Fruit fly (Drosophila melanogaster): ENCODE data around the gene CAH2.
A peak's percentile ranks its signal among the peaks of the same experiment; 100 is the strongest.

CAH2 gene

DNA sequence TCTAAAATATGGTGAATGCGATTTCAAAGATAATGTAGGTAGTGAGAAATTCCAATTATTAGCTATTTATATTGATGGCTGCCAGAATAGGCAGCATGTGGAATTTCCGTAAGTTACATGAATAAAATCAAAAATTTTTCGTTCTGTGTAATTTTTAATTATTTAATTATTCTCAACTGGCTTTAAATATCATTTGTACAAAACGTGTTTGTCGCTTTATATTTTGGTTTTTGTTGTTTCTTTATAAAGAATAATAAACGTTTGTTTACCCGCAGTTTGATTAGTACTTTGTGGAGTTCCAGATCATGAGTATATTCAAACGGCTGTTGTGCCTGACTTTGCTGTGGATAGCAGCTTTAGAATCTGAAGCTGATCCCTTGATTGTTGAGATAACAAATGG lies 13.0 kb downstream of the CAH2 start, which contains the start of gene Est-P:
Est-P (plus strand) TSS at position 301 of the 400 bp plus-strand sequence.
- TF ChIP-seq cnc (optimal IDR thresholded peaks at IDR 0.05): no peak

dm6 chr3L:12193485-12193884 lies 16.1 kb downstream of the CAH2 start, which contains the start of gene thoc6:
thoc6 (minus strand) TSS chr3L:12193688.
- peak; percentile 49 for TF ChIP-seq bab1 (GFP tag; optimal IDR thresholded peaks at IDR 0.05)
- no peak for TF ChIP-seq CG7101 (tag; optimal IDR thresholded peaks at IDR 0.05)
- TF ChIP-seq kay (GFP tag; ENCODE audit: borderline replicate concordance): peak; percentile 62

DNA sequence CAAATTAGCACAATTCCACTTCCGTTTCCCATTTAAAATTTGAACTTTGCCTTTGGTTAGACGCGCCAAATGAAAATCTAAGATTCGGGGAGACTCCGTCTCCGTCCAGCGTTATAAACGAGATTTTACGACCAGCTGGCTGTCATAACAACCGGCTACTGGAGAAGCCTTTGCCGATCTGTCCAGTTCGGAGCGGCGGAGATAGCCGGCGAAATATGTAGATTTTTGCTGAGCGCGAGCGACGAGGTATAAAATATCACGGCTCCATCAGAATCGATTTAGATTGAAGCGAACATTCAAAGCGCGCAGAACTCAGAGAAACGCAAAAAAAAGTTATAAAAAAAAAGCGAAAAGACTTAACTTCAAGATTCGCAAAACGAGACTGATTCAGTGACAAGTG lies 20.1 kb downstream of the CAH2 start, which contains the start of gene CG11529:
CG11529 (plus strand) TSS at position 301 of the 400 bp plus-strand sequence.
- no peak for TF ChIP-seq cic (GFP tag; optimal IDR thresholded peaks at IDR 0.05)
- no peak for TF ChIP-seq CG1620 (GFP tag; optimal IDR thresholded peaks at IDR 0.05)
- TF ChIP-seq CG12768 (GFP tag; optimal IDR thresholded peaks at IDR 0.05): no peak
- no peak for TF ChIP-seq cnc (optimal IDR thresholded peaks at IDR 0.05)
- no peak for TF ChIP-seq bab1 (GFP tag; optimal IDR thresholded peaks at IDR 0.05)
- no peak for TF ChIP-seq Hr96 (GFP tag; optimal IDR thresholded peaks at IDR 0.05)
- no peak for TF ChIP-seq CG14711 (tag; optimal IDR thresholded peaks at IDR 0.05)
- TF ChIP-seq Mnt (GFP tag; optimal IDR thresholded peaks at IDR 0.05): no peak
- TF ChIP-seq pad (GFP tag; optimal IDR thresholded peaks at IDR 0.05): no peak
- TF ChIP-seq Crg-1 (GFP tag; optimal IDR thresholded peaks at IDR 0.05): no peak
- TF ChIP-seq toe (GFP tag; optimal IDR thresholded peaks at IDR 0.05): no peak
- TF ChIP-seq tj (GFP tag; optimal IDR thresholded peaks at IDR 0.05): no peak
- TF ChIP-seq kay (GFP tag; ENCODE audit: borderline replicate concordance): no peak
- TF ChIP-seq Clk (GFP tag; optimal IDR thresholded peaks at IDR 0.05): no peak
- no peak for TF ChIP-seq CG11617 (GFP tag; optimal IDR thresholded peaks at IDR 0.05)
- no peak for TF ChIP-seq CG33017 (tag; optimal IDR thresholded peaks at IDR 0.05)

- TF ChIP-seq pad (GFP tag; optimal IDR thresholded peaks at IDR 0.05): no peak
- TF ChIP-seq Crg-1 (GFP tag; optimal IDR thresholded peaks at IDR 0.05): no peak
- peak; percentile 45 for TF ChIP-seq kay (GFP tag; ENCODE audit: borderline replicate concordance)
- no peak for TF ChIP-seq Clk (GFP tag; optimal IDR thresholded peaks at IDR 0.05)
These were observed 25.6 kb downstream of the CAH2 start for dm6 chr3L:12202980-12203379.

DNA sequence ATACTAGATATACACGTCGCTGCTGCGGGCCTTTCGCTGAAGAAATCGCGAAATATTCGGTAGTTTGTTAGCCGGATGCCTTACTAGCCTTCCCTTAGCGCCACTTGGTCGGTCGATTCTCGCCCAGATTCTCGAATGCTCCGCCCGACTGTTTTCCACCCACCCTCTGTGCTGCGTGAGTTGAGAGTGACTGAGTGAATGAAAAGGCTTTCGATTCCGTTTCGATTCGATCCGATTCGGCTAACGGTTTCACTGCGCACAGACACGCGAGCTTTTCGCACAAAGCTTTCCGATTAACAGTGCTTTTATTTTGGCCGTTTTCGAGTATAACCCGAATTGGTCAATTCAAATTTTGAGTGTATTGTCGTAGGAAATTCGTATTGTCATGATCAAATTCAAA lies 26.3 kb downstream of the CAH2 start, which contains the start of gene Ak1:
Ak1 (minus strand) TSS at position 347 of the 400 bp plus-strand sequence.
- no peak for TF ChIP-seq CG11617 (GFP tag; optimal IDR thresholded peaks at IDR 0.05)
- peak; percentile 38 for TF ChIP-seq bab1 (GFP tag; optimal IDR thresholded peaks at IDR 0.05)
- peak; percentile 90 for TF ChIP-seq ovo (GFP tag; optimal IDR thresholded peaks at IDR 0.05)
- TF ChIP-seq Mnt (GFP tag; optimal IDR thresholded peaks at IDR 0.05): peak; percentile 14
- TF ChIP-seq Clk (GFP tag; optimal IDR thresholded peaks at IDR 0.05): no peak
- TF ChIP-seq cic (GFP tag; optimal IDR thresholded peaks at IDR 0.05): peak; percentile 5

dm6 chr3L:12205848-12206247 lies 28.4 kb downstream of the CAH2 start, which contains the start of gene Tsen54:
Tsen54 (minus strand) TSS chr3L:12206022.
- no peak for TF ChIP-seq toe (GFP tag; optimal IDR thresholded peaks at IDR 0.05)
- TF ChIP-seq CG7045 (GFP tag; optimal IDR thresholded peaks at IDR 0.05): no peak
- no peak for TF ChIP-seq Hr96 (GFP tag; optimal IDR thresholded peaks at IDR 0.05)
- no peak for TF ChIP-seq CG12768 (GFP tag; optimal IDR thresholded peaks at IDR 0.05)
- TF ChIP-seq CG33017 (tag; optimal IDR thresholded peaks at IDR 0.05): no peak
- no peak for TF ChIP-seq pad (GFP tag; optimal IDR thresholded peaks at IDR 0.05)
- no peak for TF ChIP-seq Crg-1 (GFP tag; optimal IDR thresholded peaks at IDR 0.05)
- no peak for TF ChIP-seq CG14711 (tag; optimal IDR thresholded peaks at IDR 0.05)
- TF ChIP-seq kay (GFP tag; ENCODE audit: borderline replicate concordance): no peak
- TF ChIP-seq ovo (GFP tag; optimal IDR thresholded peaks at IDR 0.05): no peak
- TF ChIP-seq Mnt (GFP tag; optimal IDR thresholded peaks at IDR 0.05): no peak
- TF ChIP-seq CG1620 (GFP tag; optimal IDR thresholded peaks at IDR 0.05): no peak
- TF ChIP-seq CG7101 (tag; optimal IDR thresholded peaks at IDR 0.05): no peak
- no peak for TF ChIP-seq bab1 (GFP tag; optimal IDR thresholded peaks at IDR 0.05)
- no peak for TF ChIP-seq CG5204 (GFP tag; optimal IDR thresholded peaks at IDR 0.05)
- no peak for TF ChIP-seq cic (GFP tag; optimal IDR thresholded peaks at IDR 0.05)
- TF ChIP-seq CG11617 (GFP tag; optimal IDR thresholded peaks at IDR 0.05): no peak
- no peak for TF ChIP-seq cnc (optimal IDR thresholded peaks at IDR 0.05)
- no peak for TF ChIP-seq tj (GFP tag; optimal IDR thresholded peaks at IDR 0.05)
- TF ChIP-seq Clk (GFP tag; optimal IDR thresholded peaks at IDR 0.05): no peak

dm6 chr3L:12222945-12223634 lies 45.7 kb downstream of the CAH2 start:
- no peak for TF ChIP-seq CG7045 (GFP tag; optimal IDR thresholded peaks at IDR 0.05)
- no peak for TF ChIP-seq CG12768 (GFP tag; optimal IDR thresholded peaks at IDR 0.05)
- no peak for TF ChIP-seq pad (GFP tag; optimal IDR thresholded peaks at IDR 0.05)
- TF ChIP-seq kay (GFP tag; ENCODE audit: borderline replicate concordance): peak; percentile 49
- no peak for TF ChIP-seq cic (GFP tag; optimal IDR thresholded peaks at IDR 0.05)
- no peak for TF ChIP-seq CG1620 (GFP tag; optimal IDR thresholded peaks at IDR 0.05)
- TF ChIP-seq tj (GFP tag; optimal IDR thresholded peaks at IDR 0.05): no peak
- peak; percentile 28 for TF ChIP-seq CG7101 (tag; optimal IDR thresholded peaks at IDR 0.05)
- no peak for TF ChIP-seq CG14711 (tag; optimal IDR thresholded peaks at IDR 0.05)
- TF ChIP-seq toe (GFP tag; optimal IDR thresholded peaks at IDR 0.05): peak; percentile 12
- TF ChIP-seq Clk (GFP tag; optimal IDR thresholded peaks at IDR 0.05): no peak
- TF ChIP-seq Hr96 (GFP tag; optimal IDR thresholded peaks at IDR 0.05): peak; percentile 9
- TF ChIP-seq ovo (GFP tag; optimal IDR thresholded peaks at IDR 0.05): no peak
- no peak for TF ChIP-seq Mnt (GFP tag; optimal IDR thresholded peaks at IDR 0.05)
- no peak for TF ChIP-seq cnc (optimal IDR thresholded peaks at IDR 0.05)
- TF ChIP-seq CG11617 (GFP tag; optimal IDR thresholded peaks at IDR 0.05): no peak
- TF ChIP-seq CG33017 (tag; optimal IDR thresholded peaks at IDR 0.05): peak; percentile 12
- TF ChIP-seq bab1 (GFP tag; optimal IDR thresholded peaks at IDR 0.05): no peak
- TF ChIP-seq CG5204 (GFP tag; optimal IDR thresholded peaks at IDR 0.05): no peak
- no peak for TF ChIP-seq Crg-1 (GFP tag; optimal IDR thresholded peaks at IDR 0.05)

All from whole organism, adult.